Worm (Caenorhabditis elegans) whole organism, late embryonic: ENCODE results near the gene rgs-5.
A peak's percentile ranks its signal among the peaks of the same experiment; 100 is the strongest.

Experiments
- C08G9.2 ChIP-seq: sonication (generic microtip); optimal IDR thresholded peaks from 2 replicates; lab custom pipeline; 2016; ENCODE audit warnings: mild to moderate bottlenecking, missing genetic modification characterization, moderate library complexity, missing compliant biosample characterization
- C38D4.7 ChIP-seq: fragments of 200-800 bp; sonication (Bioruptor generic); optimal IDR thresholded peaks from 2 replicates; lab custom pipeline; 2018; ENCODE audit warnings: mild to moderate bottlenecking, missing genetic modification characterization, moderate library complexity, missing compliant biosample characterization
- T23F11.4 ChIP-seq: fragments of 200-800 bp; sonication (Bioruptor generic); optimal IDR thresholded peaks from 2 replicates; lab custom pipeline; 2018; ENCODE audit warnings: mild to moderate bottlenecking, missing genetic modification characterization, missing compliant biosample characterization
- Y22D7AL.16 ChIP-seq: sonication (generic microtip); optimal IDR thresholded peaks from 2 replicates; lab custom pipeline; 2016; ENCODE audit warnings: missing genetic modification characterization, missing compliant biosample characterization
- ahr-1 ChIP-seq: sonication (generic microtip); optimal IDR thresholded peaks from 2 replicates; lab custom pipeline; 2016; ENCODE audit warnings: missing genetic modification characterization, missing compliant biosample characterization
- ceh-14 ChIP-seq: sonication (generic microtip); optimal IDR thresholded peaks from 2 replicates; lab custom pipeline; 2016; ENCODE audit warnings: missing genotype, missing genetic modification characterization, missing compliant biosample characterization
- ceh-19 ChIP-seq: fragments of 200-800 bp; sonication (Bioruptor generic); optimal IDR thresholded peaks from 2 replicates; lab custom pipeline; 2018; ENCODE audit warnings: mild to moderate bottlenecking, missing genetic modification characterization, missing compliant biosample characterization
- ceh-22 ChIP-seq: sonication (generic microtip); optimal IDR thresholded peaks from 2 replicates; lab custom pipeline; 2017; ENCODE audit warnings: missing biosample characterization, missing genetic modification characterization
- ceh-30 ChIP-seq: fragments of 150-350 bp; optimal IDR thresholded peaks from 2 replicates; lab custom pipeline; 2014; ENCODE audit warnings: missing biosample characterization, missing genetic modification characterization
- ceh-34 ChIP-seq: sonication (generic microtip); optimal IDR thresholded peaks from 2 replicates; lab custom pipeline; 2016; ENCODE audit warnings: mild to moderate bottlenecking, missing genetic modification characterization, missing compliant biosample characterization
- ceh-45 ChIP-seq: fragments of 200-800 bp; sonication (Bioruptor generic); IDR thresholded peaks from 2 replicates; pipeline ENCODE4 v1.3.6; 2022; ENCODE audit warnings: missing genetic modification reagents, missing genetic modification characterization, missing compliant biosample characterization
- ceh-48 ChIP-seq: sonication (generic microtip); optimal IDR thresholded peaks from 2 replicates; lab custom pipeline; 2016; ENCODE audit warnings: missing genetic modification characterization, inconsistent platforms, missing compliant biosample characterization
- che-1 ChIP-seq: sonication (generic microtip); optimal IDR thresholded peaks from 2 replicates; lab custom pipeline; 2016; ENCODE audit warnings: mild to moderate bottlenecking, missing genetic modification characterization, missing compliant biosample characterization
- dmd-4 ChIP-seq: sonication (generic microtip); optimal IDR thresholded peaks from 2 replicates; lab custom pipeline; 2016; ENCODE audit warnings: borderline replicate concordance, missing genetic modification characterization, missing compliant biosample characterization
- dve-1 ChIP-seq: sonication (generic microtip); optimal IDR thresholded peaks from 2 replicates; lab custom pipeline; 2017; ENCODE audit warnings: antibody characterized with exemption, mild to moderate bottlenecking, missing genetic modification characterization, missing compliant biosample characterization
- elt-2 ChIP-seq: sonication (generic microtip); optimal IDR thresholded peaks from 2 replicates; lab custom pipeline; 2016; ENCODE audit warnings: missing genetic modification reagents, missing genetic modification characterization, missing compliant biosample characterization
- elt-4 ChIP-seq: sonication (generic microtip); optimal IDR thresholded peaks from 2 replicates; lab custom pipeline; 2016; ENCODE audit warnings: missing genetic modification characterization, missing compliant biosample characterization
- eyg-1 ChIP-seq: sonication (generic microtip); optimal IDR thresholded peaks from 2 replicates; lab custom pipeline; 2016; ENCODE audit warnings: missing genotype, missing genetic modification characterization, missing compliant biosample characterization
- fkh-6 ChIP-seq: sonication (generic microtip); optimal IDR thresholded peaks from 2 replicates; lab custom pipeline; 2016; ENCODE audit warnings: missing genetic modification characterization, missing compliant biosample characterization
- hlh-13 ChIP-seq: fragments of 200-800 bp; sonication (Bioruptor generic); optimal IDR thresholded peaks from 2 replicates; lab custom pipeline; 2018; ENCODE audit warnings: mild to moderate bottlenecking, missing genetic modification characterization, missing compliant biosample characterization
- hlh-8 ChIP-seq: sonication (generic microtip); optimal IDR thresholded peaks from 2 replicates; lab custom pipeline; 2016; ENCODE audit warnings: missing genotype, missing genetic modification characterization, missing compliant biosample characterization
- lim-6 ChIP-seq: sonication (generic microtip); optimal IDR thresholded peaks from 2 replicates; lab custom pipeline; 2016; ENCODE audit warnings: missing genetic modification characterization, missing compliant biosample characterization
- lin-11 ChIP-seq: fragments of 200-800 bp; sonication (Bioruptor generic); optimal IDR thresholded peaks from 2 replicates; lab custom pipeline; 2018; ENCODE audit warnings: mild to moderate bottlenecking, missing genetic modification characterization, missing compliant biosample characterization
- madf-2 ChIP-seq: sonication (generic microtip); optimal IDR thresholded peaks from 2 replicates; lab custom pipeline; 2017; ENCODE audit warnings: missing genetic modification characterization, missing compliant biosample characterization
- mec-3 ChIP-seq: sonication (generic microtip); optimal IDR thresholded peaks from 2 replicates; lab custom pipeline; 2016; ENCODE audit warnings: borderline replicate concordance, missing genetic modification characterization, missing compliant biosample characterization
- nhr-232 ChIP-seq: sonication (generic microtip); optimal IDR thresholded peaks from 2 replicates; lab custom pipeline; 2016; ENCODE audit warnings: missing genetic modification characterization, missing compliant biosample characterization
- npax-4 ChIP-seq: sonication (generic microtip); optimal IDR thresholded peaks from 2 replicates; lab custom pipeline; 2016; ENCODE audit warnings: missing genetic modification characterization, missing compliant biosample characterization
- odd-2 ChIP-seq: sonication (generic microtip); optimal IDR thresholded peaks from 2 replicates; lab custom pipeline; 2017; ENCODE audit warnings: antibody characterized with exemption, mild to moderate bottlenecking, missing genetic modification characterization, missing compliant biosample characterization
- pax-1 ChIP-seq: fragments of 150-350 bp; optimal IDR thresholded peaks from 2 replicates; lab custom pipeline; 2014; ENCODE audit warnings: missing biosample characterization, missing genetic modification characterization
- pros-1 ChIP-seq: fragments of 150-350 bp; optimal IDR thresholded peaks from 2 replicates; lab custom pipeline; 2014; ENCODE audit warnings: missing biosample characterization, missing genetic modification reagents, missing genetic modification characterization
- ref-2 ChIP-seq: sonication (generic microtip); optimal IDR thresholded peaks from 2 replicates; lab custom pipeline; 2016; ENCODE audit warnings: missing genetic modification characterization, missing compliant biosample characterization
- rnt-1 ChIP-seq: sonication (generic microtip); optimal IDR thresholded peaks from 2 replicates; lab custom pipeline; 2016; ENCODE audit warnings: missing genetic modification characterization, missing compliant biosample characterization
- sdc-2 ChIP-seq: sonication (generic microtip); optimal IDR thresholded peaks from 2 replicates; lab custom pipeline; 2016; ENCODE audit warnings: missing genotype, missing genetic modification characterization, missing compliant biosample characterization
- tbx-2 ChIP-seq: sonication (generic microtip); optimal IDR thresholded peaks from 2 replicates; lab custom pipeline; 2016; ENCODE audit warnings: missing genetic modification characterization, missing compliant biosample characterization
- tbx-7 ChIP-seq: sonication (generic microtip); optimal IDR thresholded peaks from 2 replicates; lab custom pipeline; 2016; ENCODE audit warnings: missing genotype, missing genetic modification characterization, missing compliant biosample characterization
- unc-3 ChIP-seq, 2 experiments: fragments of 200-800 bp in 1 of 2; sonication (Bioruptor generic) in 1 of 2; sonication (generic microtip) in 1 of 2; conservative IDR thresholded peaks in 1 of 2; optimal IDR thresholded peaks in 1 of 2; 2 replicates each; pipeline versions ENCODE4 v1.3.6 to Lab custom; 2016 to 2022; ENCODE audit warnings: missing compliant biosample characterization in 2 of 2, missing genetic modification characterization in 2 of 2, missing genetic modification reagents in 1 of 2
- unc-55 ChIP-seq: sonication (generic microtip); optimal IDR thresholded peaks from 2 replicates; lab custom pipeline; 2017; ENCODE audit warnings: missing biosample characterization, missing genetic modification reagents, missing genetic modification characterization
- zip-5 ChIP-seq: sonication (generic microtip); optimal IDR thresholded peaks from 2 replicates; lab custom pipeline; 2016; ENCODE audit warnings: missing genetic modification characterization, missing compliant biosample characterization

rgs-5 gene

DNA sequence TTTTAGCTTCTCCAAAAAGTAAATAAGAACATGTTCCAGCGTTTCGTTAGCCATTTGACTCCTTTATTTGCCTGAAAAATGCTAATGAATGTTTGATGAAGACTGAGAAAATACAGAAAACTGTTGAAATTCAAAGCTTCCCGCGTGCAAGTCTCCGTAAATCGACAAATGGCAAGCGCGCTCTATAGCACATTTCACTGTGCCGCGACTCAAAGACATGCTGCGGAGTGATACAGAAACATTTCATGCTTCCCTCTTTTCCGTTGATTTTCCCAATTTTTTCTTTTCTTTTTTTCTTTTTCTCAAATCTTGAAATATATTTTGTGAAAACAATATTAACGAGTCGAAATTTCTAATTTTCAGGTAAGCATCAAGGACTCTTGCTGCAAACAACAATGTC, 19.4 kb upstream of the rgs-5 start, which contains the start of the genes ska-3 and rps-12 (continued):
- TF ChIP-seq eyg-1 (tag; lab: Kevin White, UChicago) (no peak), C08G9.2 (tag; lab: Kevin White, UChicago) (peak; percentile 35), ahr-1 (tag; lab: Kevin White, UChicago) (no peak), elt-4 (tag; lab: Kevin White, UChicago) (no peak), tbx-2 (tag; lab: Kevin White, UChicago) (peak; percentile 94), ceh-34 (tag; lab: Kevin White, UChicago) (peak; percentile 89), pax-1 (tag; lab: Kevin White, UChicago) (peak; percentile 93), ceh-19 (GFP tag; lab: Kevin White, UChicago) (no peak), Y22D7AL.16 (tag; lab: Kevin White, UChicago) (no peak), mec-3 (tag; lab: Kevin White, UChicago) (no peak), T23F11.4 (GFP tag; lab: Kevin White, UChicago) (no peak), unc-55 (GFP tag; lab: Kevin White, UChicago) (peak; percentile 74), hlh-13 (GFP tag; lab: Kevin White, UChicago) (no peak), nhr-232 (tag; lab: Kevin White, UChicago) (no peak), sdc-2 (tag; lab: Kevin White, UChicago) (peak; percentile 28), fkh-6 (tag; lab: Kevin White, UChicago) (no peak), ceh-14 (tag; lab: Kevin White, UChicago) (peak; percentile 62), tbx-7 (tag; lab: Kevin White, UChicago) (peak; percentile 41), unc-3 (GFP tag; conservative IDR thresholded peaks at IDR 0.05; lab: Robert Waterston, UW) (no peak), unc-3 (tag; optimal IDR thresholded peaks at IDR 0.05; lab: Kevin White, UChicago) (peak; percentile 56), C38D4.7 (GFP tag; lab: Kevin White, UChicago) (no peak), rnt-1 (peak; percentile 87), dve-1 (tag; lab: Kevin White, UChicago) (peak; percentile 95), che-1 (tag; lab: Kevin White, UChicago) (no peak), npax-4 (tag; lab: Kevin White, UChicago) (no peak), odd-2 (tag; lab: Kevin White, UChicago) (no peak), ceh-48 (tag; lab: Kevin White, UChicago) (peak; percentile 82), dmd-4 (tag; lab: Kevin White, UChicago) (peak; percentile 67), ceh-45 (GFP tag; lab: Robert Waterston, UW) (no peak), hlh-8 (tag; lab: Kevin White, UChicago) (peak; percentile 43), madf-2 (tag; lab: Kevin White, UChicago) (peak; percentile 56), elt-2 (tag; lab: Kevin White, UChicago) (peak; percentile 69)

ce11 chrIII:5680141-5680540, 18.2 kb upstream of the rgs-5 start, which contains the start of gene pst-2:
Gene pst-2 (plus strand): TSS chrIII:5680433.
- TF ChIP-seq ceh-14 (tag; lab: Kevin White, UChicago) (no peak), ceh-30 (tag; lab: Kevin White, UChicago) (no peak), Y22D7AL.16 (tag; lab: Kevin White, UChicago) (no peak), hlh-13 (GFP tag; lab: Kevin White, UChicago) (no peak), lim-6 (tag; lab: Kevin White, UChicago) (no peak), eyg-1 (tag; lab: Kevin White, UChicago) (no peak), elt-2 (tag; lab: Kevin White, UChicago) (no peak), ceh-22 (tag; lab: Kevin White, UChicago) (no peak), zip-5 (tag; lab: Kevin White, UChicago) (no peak), hlh-8 (tag; lab: Kevin White, UChicago) (no peak), elt-4 (tag; lab: Kevin White, UChicago) (no peak), ref-2 (no peak), tbx-7 (tag; lab: Kevin White, UChicago) (no peak), pros-1 (no peak), lin-11 (no peak)
